Fruit fly (Drosophila melanogaster): Measurements from ENCODE around the gene CG33771.

The CG33771 gene

dm6 chr3L:22665110-22665509, 15.9 kb downstream of the CG33771 start (continued):
- TF ChIP-seq CG33213 (GFP tag; optimal IDR thresholded peaks at IDR 0.05) = no peak
- TF ChIP-seq dm (GFP tag; optimal IDR thresholded peaks at IDR 0.05) = no peak
- no peak for TF ChIP-seq hb (GFP tag; IDR thresholded peaks at IDR 0.05; ENCODE audit: partially characterized antibody)
- peak; percentile 18; the same call in 1 of the 2 replicates for TF ChIP-seq CG6689 (GFP tag; IDR thresholded peaks at IDR 0.05)
- peak; percentile 28 for TF ChIP-seq CG15269 (tag; optimal IDR thresholded peaks at IDR 0.05)
- TF ChIP-seq Hmx (GFP tag; optimal IDR thresholded peaks at IDR 0.05) = no peak
- TF ChIP-seq CG32532 (GFP tag; IDR thresholded peaks at IDR 0.05) = no peak
- TF ChIP-seq CG16815 (GFP tag; optimal IDR thresholded peaks at IDR 0.05) = peak; percentile 31
- no peak for TF ChIP-seq CG4617 (GFP tag; optimal IDR thresholded peaks at IDR 0.05; ENCODE audit: borderline replicate concordance)
- TF ChIP-seq CG4328 (GFP tag; optimal IDR thresholded peaks at IDR 0.05) = no peak
- TF ChIP-seq dysf (GFP tag; IDR thresholded peaks at IDR 0.05) = peak; percentile 26; the same call in 1 of the 3 replicates
- TF ChIP-seq Dbx (GFP tag; IDR thresholded peaks at IDR 0.05) = no peak
- no peak for TF ChIP-seq twi (tag; optimal IDR thresholded peaks at IDR 0.05)
- no peak for TF ChIP-seq Jarid2 (GFP tag; optimal IDR thresholded peaks at IDR 0.05)
- peak; percentile 34 for TF ChIP-seq Xbp1 (GFP tag; optimal IDR thresholded peaks at IDR 0.05)
- TF ChIP-seq CG8290 (GFP tag; optimal IDR thresholded peaks at IDR 0.05) = no peak
- peak in 1 of 2 experiments; percentile 34 for TF ChIP-seq CG8290 (tag; optimal IDR thresholded peaks at IDR 0.05)
- TF ChIP-seq kay (GFP tag; optimal IDR thresholded peaks at IDR 0.05) = no peak
- no peak for TF ChIP-seq chinmo (GFP tag; IDR thresholded peaks at IDR 0.05; ENCODE audit: partially characterized antibody)
- no peak for TF ChIP-seq E2f1 (GFP tag; IDR thresholded peaks at IDR 0.05)
- peak; percentile 0 for TF ChIP-seq ewg (GFP tag; optimal IDR thresholded peaks at IDR 0.05)
- no peak for TF ChIP-seq CG17186 (GFP tag; optimal IDR thresholded peaks at IDR 0.05)
- no peak for TF ChIP-seq CG10147 (GFP tag; optimal IDR thresholded peaks at IDR 0.05)
- TF ChIP-seq CG7745 (tag; optimal IDR thresholded peaks at IDR 0.05) = no peak
- TF ChIP-seq h (optimal IDR thresholded peaks at IDR 0.05) = no peak
- no peak for TF ChIP-seq GATAe (GFP tag; conservative IDR thresholded peaks at IDR 0.05)
- TF ChIP-seq onecut (GFP tag; IDR thresholded peaks at IDR 0.05) = no peak
- 0 out of 3 replicates have a peak, but pooled peaks have one; percentile 27 for TF ChIP-seq CG3726 (GFP tag; IDR thresholded peaks at IDR 0.05)
- TF ChIP-seq nerfin-2 (GFP tag; IDR thresholded peaks at IDR 0.05; ENCODE audit: partially characterized antibody) = no peak
- no peak for TF ChIP-seq unpg (GFP tag; optimal IDR thresholded peaks at IDR 0.05)
- TF ChIP-seq CG3847 (GFP tag; IDR thresholded peaks at IDR 0.05) = no peak
- TF ChIP-seq CG8478 (optimal IDR thresholded peaks at IDR 0.05) = no peak
- TF ChIP-seq YL-1 (GFP tag; optimal IDR thresholded peaks at IDR 0.05) = no peak
- TF ChIP-seq CG7839 (tag; optimal IDR thresholded peaks at IDR 0.05) = peak; percentile 35
- peak; percentile 42 for TF ChIP-seq CG2678 (tag; optimal IDR thresholded peaks at IDR 0.05)
- TF ChIP-seq TFAM (GFP tag; optimal IDR thresholded peaks at IDR 0.05) = no peak
- TF ChIP-seq Dref (GFP tag; IDR thresholded peaks at IDR 0.05) = no peak
- TF ChIP-seq al (GFP tag; IDR thresholded peaks at IDR 0.05) = no peak
- TF ChIP-seq CG11560 (tag; IDR thresholded peaks at IDR 0.05) = no peak
- TF ChIP-seq CoRest (tag; optimal IDR thresholded peaks at IDR 0.05) = peak; percentile 1
- TF ChIP-seq prd (optimal IDR thresholded peaks at IDR 0.05) = no peak
- peak; percentile 72; the same call in 2 of the 3 replicates for TF ChIP-seq prd (GFP tag; IDR thresholded peaks at IDR 0.05)
- TF ChIP-seq slp2 (GFP tag; optimal IDR thresholded peaks at IDR 0.05) = no peak
- TF ChIP-seq Ets65A (GFP tag) = peak; percentile 92
- no peak for TF ChIP-seq Pdp1 (GFP tag; optimal IDR thresholded peaks at IDR 0.05)
- no peak for TF ChIP-seq bigmax (GFP tag; optimal IDR thresholded peaks at IDR 0.05)
- TF ChIP-seq CG13424 (tag; optimal IDR thresholded peaks at IDR 0.05) = peak; percentile 21
- no peak for TF ChIP-seq CG11085 (GFP tag; IDR thresholded peaks at IDR 0.05)
- TF ChIP-seq Taf1 (GFP tag; IDR thresholded peaks at IDR 0.05) = no peak
- TF ChIP-seq CG17361 (GFP tag; IDR thresholded peaks at IDR 0.05) = 0 out of 3 replicates have a peak, but pooled peaks have one; percentile 21
- no peak for TF ChIP-seq tll (GFP tag; optimal IDR thresholded peaks at IDR 0.05)
- no peak for TF ChIP-seq Gsc (GFP tag; IDR thresholded peaks at IDR 0.05)
